Worm (Caenorhabditis elegans) whole organism, L2 larva: ENCODE results near the gene F42A9.11.

ENCODE experiments used
- blmp-1 ChIP-seq: sonication (generic microtip); optimal IDR thresholded peaks from 2 replicates; lab custom pipeline; 2017; ENCODE audit warnings: missing genetic modification characterization, mild to moderate bottlenecking, missing compliant biosample characterization, antibody characterized with exemption, moderate library complexity; ENCODE audit not compliant: insufficient read depth
- lin-39 ChIP-seq: fragments of 150-350 bp; optimal IDR thresholded peaks from 2 replicates; lab custom pipeline; 2014; ENCODE audit warnings: missing biosample characterization, missing genetic modification reagents, missing genetic modification characterization

DNA sequence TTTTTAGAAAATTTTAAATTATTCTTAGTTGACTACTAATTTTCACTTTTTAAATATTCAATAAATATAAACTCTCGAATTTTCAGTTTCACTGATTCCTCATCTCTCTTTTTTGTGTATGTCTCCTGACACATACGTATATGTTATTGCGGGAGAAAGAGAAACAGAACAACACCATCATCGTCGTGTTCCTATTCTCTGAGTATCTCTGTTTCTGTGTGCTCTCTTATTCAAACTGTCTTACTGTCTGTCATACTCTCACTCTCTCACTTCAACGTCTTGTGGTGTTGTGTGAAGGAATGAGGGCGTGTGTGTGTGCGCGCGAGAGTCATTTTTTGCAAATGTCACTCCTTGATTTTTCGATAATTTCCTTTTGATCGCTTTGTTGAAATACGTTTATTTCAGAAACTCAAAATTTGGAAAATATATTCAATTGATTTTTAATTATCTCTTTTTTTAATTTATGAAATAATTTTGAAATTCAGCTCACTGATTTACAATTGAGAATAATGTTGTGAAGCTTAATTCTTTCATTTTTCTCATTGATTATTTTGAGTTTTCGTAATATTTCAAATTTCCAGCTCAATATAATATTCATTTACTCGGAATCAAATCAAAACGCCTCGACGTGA is 7.2 kb upstream of the F42A9.11 start, which contains the start of gene lin-49:
- TF ChIP-seq lin-39 (tag; lab: Kevin White, UChicago) (no peak), blmp-1 (peak; percentile 78)
